Fruit fly (Drosophila melanogaster): ENCODE results near the gene CG14086.

CG14086 gene

DNA sequence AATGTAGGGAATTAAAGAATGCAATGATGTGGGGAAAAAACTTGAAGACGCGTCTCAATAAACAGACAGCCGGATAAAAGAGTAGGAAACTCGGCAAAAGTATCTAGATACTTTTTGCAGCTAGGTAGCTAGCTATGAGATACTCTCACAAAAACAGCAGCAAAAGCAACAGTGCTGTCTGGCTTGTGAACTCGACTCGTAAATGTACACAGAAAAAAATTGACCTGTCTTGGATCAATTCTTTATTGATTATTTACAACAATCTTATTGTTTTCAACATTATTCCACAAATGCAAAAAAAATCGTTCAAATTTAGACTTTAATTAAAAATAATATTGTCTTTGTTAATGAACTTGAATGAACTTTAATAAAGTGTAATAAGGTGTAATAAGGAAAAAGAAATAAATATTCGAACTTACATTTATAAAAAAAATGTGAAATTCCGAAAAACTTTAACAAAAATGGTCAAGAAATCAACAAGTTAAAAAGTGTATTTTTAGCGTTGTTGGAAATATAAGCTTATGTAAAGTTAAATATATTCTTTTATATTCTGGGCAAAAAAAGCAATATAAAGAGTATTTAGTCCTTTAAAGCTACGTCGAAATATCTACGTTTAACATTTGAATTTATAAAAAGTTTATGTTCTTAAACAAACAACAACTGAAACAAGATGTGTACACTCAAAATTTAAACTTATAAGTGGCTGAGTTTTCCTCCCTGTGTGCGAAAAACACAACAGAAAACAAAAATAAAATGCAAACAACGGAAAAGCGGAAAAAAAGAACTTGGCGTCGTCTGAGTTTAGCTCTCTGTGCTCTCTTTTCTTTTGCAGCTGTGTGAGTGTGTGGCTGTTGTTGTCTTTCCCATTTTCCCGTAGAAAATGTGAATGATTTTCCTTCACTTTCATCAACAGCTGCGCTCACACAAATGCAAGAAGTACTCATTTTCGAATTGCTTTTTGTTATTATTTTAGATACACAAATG, 41.5 kb upstream of the CG14086 start (continued):
- TF ChIP-seq CG11695 (GFP tag; IDR thresholded peaks at IDR 0.05) (0 out of 3 replicates have a peak, but pooled peaks have one; percentile 8), Abd-B (GFP tag; optimal IDR thresholded peaks at IDR 0.05) (peak; percentile 23), sens (GFP tag) (peak; percentile 75), CG12769 (tag; optimal IDR thresholded peaks at IDR 0.05) (no peak), tap (tag; optimal IDR thresholded peaks at IDR 0.05) (no peak), jumu (GFP tag; optimal IDR thresholded peaks at IDR 0.05) (no peak), HHEX (GFP tag; optimal IDR thresholded peaks at IDR 0.05) (no peak), Gug (GFP tag; IDR thresholded peaks at IDR 0.05) (no peak), Lhr (GFP tag; optimal IDR thresholded peaks at IDR 0.05) (no peak), CG2202 (tag; optimal IDR thresholded peaks at IDR 0.05) (no peak), ken (GFP tag; IDR thresholded peaks at IDR 0.05) (no peak), insv (GFP tag; optimal IDR thresholded peaks at IDR 0.05) (no peak), MTF-1 (GFP tag; optimal IDR thresholded peaks at IDR 0.05; ENCODE audit: borderline replicate concordance) (no peak), CG2116 (GFP tag; optimal IDR thresholded peaks at IDR 0.05) (no peak), Asciz (GFP tag; optimal IDR thresholded peaks at IDR 0.05) (no peak), ind (GFP tag; optimal IDR thresholded peaks at IDR 0.05) (no peak), CG2678 (tag; optimal IDR thresholded peaks at IDR 0.05) (peak; percentile 33), Usf (GFP tag; optimal IDR thresholded peaks at IDR 0.05) (no peak), HLH3B (GFP tag; IDR thresholded peaks at IDR 0.05) (no peak), HLH54F (GFP tag; optimal IDR thresholded peaks at IDR 0.05) (no peak), dati (GFP tag; IDR thresholded peaks at IDR 0.05) (no peak), ac (GFP tag; optimal IDR thresholded peaks at IDR 0.05) (no peak), Dp (GFP tag; optimal IDR thresholded peaks at IDR 0.05) (no peak), tin (GFP tag; optimal IDR thresholded peaks at IDR 0.05) (no peak), tll (GFP tag; optimal IDR thresholded peaks at IDR 0.05) (no peak), Oaz (GFP tag; IDR thresholded peaks at IDR 0.05) (no peak), lola (GFP tag; optimal IDR thresholded peaks at IDR 0.05) (peak in 1 of 3 experiments; percentile 32), Sry-δ (GFP tag; optimal IDR thresholded peaks at IDR 0.05) (no peak), CG8478 (optimal IDR thresholded peaks at IDR 0.05) (no peak), CG6683 (GFP tag; optimal IDR thresholded peaks at IDR 0.05) (no peak), Hmr (GFP tag; optimal IDR thresholded peaks at IDR 0.05) (no peak), hth (optimal IDR thresholded peaks at IDR 0.05) (no peak), zfh2 (GFP tag; optimal IDR thresholded peaks at IDR 0.05) (no peak), az2 (GFP tag; optimal IDR thresholded peaks at IDR 0.05) (no peak), CG11696 (GFP tag; IDR thresholded peaks at IDR 0.05) (no peak), eve (GFP tag; optimal IDR thresholded peaks at IDR 0.05) (peak in 1 of 2 experiments; percentile 52), ap (GFP tag; IDR thresholded peaks at IDR 0.05) (no peak), dysf (GFP tag; IDR thresholded peaks at IDR 0.05) (no peak), pho (GFP tag; optimal IDR thresholded peaks at IDR 0.05) (no peak), CG17568 (GFP tag; optimal IDR thresholded peaks at IDR 0.05) (no peak), Dek (tag; optimal IDR thresholded peaks at IDR 0.05) (no peak), cg (GFP tag; optimal IDR thresholded peaks at IDR 0.05) (no peak), CG9932 (GFP tag; IDR thresholded peaks at IDR 0.05) (no peak), Xrp1 (GFP tag; IDR thresholded peaks at IDR 0.05) (no peak), Dad (GFP tag; optimal IDR thresholded peaks at IDR 0.05) (no peak), H2.0 (GFP tag; IDR thresholded peaks at IDR 0.05) (no peak), gro (GFP tag; optimal IDR thresholded peaks at IDR 0.05) (no peak), BEAF-32 (GFP tag; optimal IDR thresholded peaks at IDR 0.05) (no peak), Stat92E (GFP tag; optimal IDR thresholded peaks at IDR 0.05) (no peak)

All from whole organism, embryonic.